Worm (Caenorhabditis elegans): ENCODE measurements around the gene D1053.3.

DNA sequence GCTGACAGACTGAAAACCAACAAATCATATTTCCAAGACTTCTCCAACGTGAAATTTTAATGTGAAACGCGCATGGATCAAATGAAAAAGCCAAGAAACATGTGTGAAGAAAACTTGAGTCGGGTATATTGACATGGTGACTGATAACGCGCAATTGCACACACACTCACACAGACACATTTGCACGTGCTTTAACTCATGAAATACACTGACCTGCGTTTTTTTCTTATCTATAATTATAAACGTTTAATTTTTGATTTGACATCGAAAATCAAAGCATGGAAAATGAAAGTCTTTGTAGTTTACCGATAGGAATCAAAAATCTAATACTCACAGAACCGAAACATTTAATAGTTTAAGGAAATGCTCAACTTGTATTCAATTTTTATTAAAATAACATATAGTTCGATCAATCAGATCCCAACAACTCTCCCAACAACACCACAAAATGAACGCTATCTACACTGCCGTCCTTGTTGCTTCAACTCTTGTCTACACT lies 1.7 kb upstream of the D1053.3 start, which contains the start of gene nspa-9:
- TF ChIP-seq ham-2 (GFP tag; optimal IDR thresholded peaks at IDR 0.05) = no peak
- no peak for TF ChIP-seq mab-5 (tag; optimal IDR thresholded peaks at IDR 0.05)
- TF ChIP-seq zip-8 (tag; optimal IDR thresholded peaks at IDR 0.05) = no peak
- TF ChIP-seq lsy-2 (tag; optimal IDR thresholded peaks at IDR 0.05) = no peak
- TF ChIP-seq tbx-8 (GFP tag; optimal IDR thresholded peaks at IDR 0.05) = no peak
- no peak for TF ChIP-seq mep-1 (tag; optimal IDR thresholded peaks at IDR 0.05)
- TF ChIP-seq snpc-4 (tag; optimal IDR thresholded peaks at IDR 0.05) = no peak
- no peak for TF ChIP-seq mls-2 (tag; optimal IDR thresholded peaks at IDR 0.05)
- TF ChIP-seq unc-62 (GFP tag; optimal IDR thresholded peaks at IDR 0.05) = no peak
- TF ChIP-seq nhr-28 (tag; optimal IDR thresholded peaks at IDR 0.05) = no peak
- no peak for TF ChIP-seq blmp-1 (tag; optimal IDR thresholded peaks at IDR 0.05)
- TF ChIP-seq sptf-1 (tag; optimal IDR thresholded peaks at IDR 0.05) = no peak
- no peak for TF ChIP-seq lin-13 (tag; optimal IDR thresholded peaks at IDR 0.05)
- TF ChIP-seq ces-1 (GFP tag; optimal IDR thresholded peaks at IDR 0.05) = no peak
